Worm (Caenorhabditis elegans): ENCODE measurements around the gene ZC404.16.

The ZC404.16 gene

DNA sequence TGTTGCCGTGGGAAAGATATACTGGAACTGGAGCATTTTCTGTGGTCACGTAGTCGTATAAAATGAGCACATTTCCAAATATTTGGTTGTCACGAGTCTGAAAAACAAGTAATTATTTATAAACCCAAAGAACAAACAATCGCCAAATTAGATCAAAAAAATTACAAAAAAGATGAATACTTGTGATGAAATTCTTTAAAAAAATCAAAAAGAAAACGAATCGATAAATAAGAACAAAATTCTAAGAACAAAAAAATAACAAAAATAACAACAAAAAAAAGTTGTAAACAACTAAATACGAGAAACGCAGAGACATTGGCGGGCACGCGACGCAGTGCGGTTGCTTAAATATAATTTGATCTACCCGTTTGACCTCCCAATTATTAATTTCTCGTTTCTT lies at the start of gene ZC404.16:
ZC404.16 (minus strand) TSS at position 101 of the 400 bp plus-strand sequence.
- TF ChIP-seq mab-5 (tag; optimal IDR thresholded peaks at IDR 0.05) (no peak), ham-2 (GFP tag; optimal IDR thresholded peaks at IDR 0.05) (no peak), hlh-1 (tag; optimal IDR thresholded peaks at IDR 0.05) (no peak), nhr-2 (tag; optimal IDR thresholded peaks at IDR 0.05) (no peak), nhr-76 (tag; optimal IDR thresholded peaks at IDR 0.05) (no peak), nhr-12 (tag; optimal IDR thresholded peaks at IDR 0.05) (no peak), mls-2 (tag; optimal IDR thresholded peaks at IDR 0.05) (no peak), unc-39 (tag; optimal IDR thresholded peaks at IDR 0.05) (no peak), zip-8 (tag; optimal IDR thresholded peaks at IDR 0.05) (no peak), ztf-11 (tag; optimal IDR thresholded peaks at IDR 0.05) (no peak), bed-3 (GFP tag; optimal IDR thresholded peaks at IDR 0.05) (no peak), snpc-4 (tag; optimal IDR thresholded peaks at IDR 0.05) (no peak), ceh-83 (GFP tag; optimal IDR thresholded peaks at IDR 0.05) (no peak), elt-1 (tag; optimal IDR thresholded peaks at IDR 0.05; ENCODE audit: borderline replicate concordance, insufficient read depth) (no peak), blmp-1 (tag; optimal IDR thresholded peaks at IDR 0.05) (no peak), ceh-43 (GFP tag; optimal IDR thresholded peaks at IDR 0.05) (no peak), sem-2 (GFP tag; optimal IDR thresholded peaks at IDR 0.05) (no peak), unc-62 (GFP tag; optimal IDR thresholded peaks at IDR 0.05) (no peak)

DNA sequence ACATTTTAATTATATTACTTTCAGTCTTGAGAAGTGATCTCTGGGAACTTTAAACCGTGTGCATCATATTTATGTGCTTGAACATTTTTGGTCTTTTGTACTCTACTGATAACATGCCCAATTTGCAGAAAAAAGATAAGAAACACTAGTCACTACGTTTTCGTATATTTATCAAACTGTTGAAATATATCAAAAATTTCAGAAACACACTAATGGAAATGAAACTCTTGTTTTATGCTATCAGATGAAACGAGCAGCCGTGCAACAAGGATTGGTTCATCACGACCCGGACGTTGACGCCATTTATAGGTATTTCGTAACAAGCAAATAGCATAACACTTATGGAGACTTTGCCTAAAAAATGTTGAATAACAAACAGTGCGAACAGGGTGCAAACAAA lies 49.8 kb upstream of the ZC404.16 start:
- TF ChIP-seq ceh-83 (GFP tag; optimal IDR thresholded peaks at IDR 0.05) (no peak), unc-62 (GFP tag; optimal IDR thresholded peaks at IDR 0.05) (no peak), mab-5 (tag; optimal IDR thresholded peaks at IDR 0.05) (no peak), nhr-76 (tag; optimal IDR thresholded peaks at IDR 0.05) (no peak), mls-2 (tag; optimal IDR thresholded peaks at IDR 0.05) (no peak), pha-4 (tag; optimal IDR thresholded peaks at IDR 0.05) (no peak), unc-39 (tag; optimal IDR thresholded peaks at IDR 0.05) (no peak)

DNA sequence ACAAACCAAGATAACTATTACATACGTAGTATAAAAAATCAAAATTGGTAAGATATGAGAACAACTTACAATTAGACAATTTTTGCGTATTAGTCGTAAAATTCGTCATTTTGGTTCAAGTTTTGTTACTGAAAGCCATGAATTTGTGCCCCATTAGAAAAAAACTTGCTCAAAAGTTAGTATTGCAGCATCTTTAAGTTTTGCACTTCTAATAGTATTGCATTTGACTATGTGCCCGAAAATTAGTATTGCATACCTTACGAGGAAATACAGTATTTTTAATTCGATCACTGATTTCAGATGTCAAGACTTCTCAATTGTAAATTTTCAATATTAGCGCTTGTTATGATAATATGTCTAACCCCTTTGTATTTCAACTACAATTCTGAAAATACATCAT lies 47.9 kb upstream of the ZC404.16 start, which contains the start of gene T15B7.8:
T15B7.8 (plus strand) TSS at position 301 of the 400 bp plus-strand sequence.
- TF ChIP-seq unc-62 (GFP tag; optimal IDR thresholded peaks at IDR 0.05) (no peak), M03D4.4 (tag; optimal IDR thresholded peaks at IDR 0.05) (no peak), nhr-12 (tag; optimal IDR thresholded peaks at IDR 0.05) (no peak), zip-8 (tag; optimal IDR thresholded peaks at IDR 0.05) (no peak), nhr-28 (tag; optimal IDR thresholded peaks at IDR 0.05) (no peak), nhr-237 (tag; optimal IDR thresholded peaks at IDR 0.05) (no peak), sptf-1 (tag; optimal IDR thresholded peaks at IDR 0.05) (no peak), blmp-1 (tag; optimal IDR thresholded peaks at IDR 0.05) (no peak), lin-13 (tag; optimal IDR thresholded peaks at IDR 0.05) (no peak), sem-2 (GFP tag; optimal IDR thresholded peaks at IDR 0.05) (no peak), unc-120 (tag; optimal IDR thresholded peaks at IDR 0.05; ENCODE audit: poor library complexity, severe bottlenecking) (no peak), bed-3 (GFP tag; optimal IDR thresholded peaks at IDR 0.05) (no peak), mep-1 (tag; optimal IDR thresholded peaks at IDR 0.05) (no peak), mab-5 (tag; optimal IDR thresholded peaks at IDR 0.05) (no peak), snpc-4 (tag; optimal IDR thresholded peaks at IDR 0.05) (no peak), lsy-2 (tag; optimal IDR thresholded peaks at IDR 0.05) (no peak), drap-1 (GFP tag; optimal IDR thresholded peaks at IDR 0.05) (no peak), ces-1 (GFP tag; optimal IDR thresholded peaks at IDR 0.05) (no peak)

DNA sequence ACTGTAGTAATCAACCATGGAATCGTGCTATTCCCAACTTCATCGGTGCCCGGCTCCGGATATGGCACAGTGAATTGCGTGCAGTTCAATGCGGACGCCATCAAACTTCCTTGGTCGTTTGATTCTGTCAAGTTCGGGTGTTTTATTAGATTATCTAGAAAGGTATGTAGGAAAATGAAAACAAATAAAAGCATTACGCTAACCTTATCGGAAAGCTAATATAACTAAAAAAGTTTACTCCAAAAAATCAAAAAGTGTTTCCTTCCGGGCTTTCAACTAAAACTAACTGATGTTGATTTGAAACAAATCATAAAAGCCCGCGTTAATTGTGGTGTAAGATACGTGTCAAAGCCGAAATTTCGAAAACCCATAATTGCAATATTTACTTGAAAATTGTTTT lies 46.2 kb upstream of the ZC404.16 start, which contains the start of gene dmsr-13:
dmsr-13 (minus strand) TSS at position 101 of the 400 bp plus-strand sequence.
- TF ChIP-seq mls-2 (tag; optimal IDR thresholded peaks at IDR 0.05): no peak
- no peak for TF ChIP-seq lin-13 (tag; optimal IDR thresholded peaks at IDR 0.05)
- no peak for TF ChIP-seq cnd-1 (tag; optimal IDR thresholded peaks at IDR 0.05)
- TF ChIP-seq snpc-4 (tag; optimal IDR thresholded peaks at IDR 0.05): no peak
- TF ChIP-seq ham-2 (GFP tag; optimal IDR thresholded peaks at IDR 0.05): no peak

DNA sequence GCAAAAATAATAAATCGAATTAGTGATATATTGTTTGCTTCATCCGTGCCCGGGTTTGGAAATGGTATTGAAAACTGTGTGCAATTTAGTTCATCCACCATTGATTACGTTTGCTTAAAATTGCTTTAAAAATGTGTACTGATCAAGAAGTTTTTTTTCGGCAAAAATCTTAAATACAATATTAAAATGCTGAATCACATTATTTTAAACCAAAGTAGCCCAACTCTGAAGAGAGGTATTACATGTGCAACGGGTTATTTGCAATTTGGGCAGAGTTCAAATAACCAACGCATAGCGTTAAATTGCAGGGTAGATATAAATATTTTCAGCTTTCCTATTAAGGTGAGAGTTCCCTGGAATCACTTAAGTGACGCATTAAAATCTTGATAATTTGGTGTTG lies 43.5 kb upstream of the ZC404.16 start, which contains the start of gene dmsr-14:
dmsr-14 (minus strand) TSS at position 101 of the 400 bp plus-strand sequence.
- TF ChIP-seq unc-62 (GFP tag; optimal IDR thresholded peaks at IDR 0.05) (no peak), hlh-1 (tag; optimal IDR thresholded peaks at IDR 0.05) (no peak), elt-1 (tag; optimal IDR thresholded peaks at IDR 0.05; ENCODE audit: borderline replicate concordance, insufficient read depth) (no peak), mls-2 (tag; optimal IDR thresholded peaks at IDR 0.05) (no peak), snpc-4 (tag; optimal IDR thresholded peaks at IDR 0.05) (no peak), pha-4 (tag; optimal IDR thresholded peaks at IDR 0.05) (no peak)

Measured in whole organism, mixed stage, embryonic.